Worm (Caenorhabditis elegans) whole organism, L4 larva: Measurements from ENCODE around the gene F55A4.7.

ENCODE experiments used
- F37D6.2 ChIP-seq: sonication (generic microtip); optimal IDR thresholded peaks from 2 replicates; lab custom pipeline; 2016; ENCODE audit warnings: mild to moderate bottlenecking, missing genetic modification characterization, missing compliant biosample characterization
- F49E8.2 ChIP-seq: sonication (generic microtip); optimal IDR thresholded peaks from 2 replicates; lab custom pipeline; 2016; ENCODE audit warnings: missing compliant biosample characterization, mild to moderate bottlenecking, missing genetic modification characterization, borderline replicate concordance
- nhr-42 ChIP-seq: fragments of 200-800 bp; sonication (Bioruptor generic); IDR thresholded peaks from 2 replicates; pipeline ENCODE4 v1.3.6; 2022; ENCODE audit warnings: missing genetic modification characterization, missing compliant biosample characterization
- pha-4 ChIP-seq, 2 experiments: fragments of 150-350 bp in 1 of 2; fragments of 200-800 bp in 1 of 2; sonication (Bioruptor generic) in 1 of 2; IDR thresholded peaks in 1 of 2; optimal IDR thresholded peaks in 1 of 2; 2 replicates each; pipeline versions ENCODE4 v1.3.6 to Lab custom; 2014 to 2022; ENCODE audit warnings: missing genetic modification characterization in 2 of 2, missing genetic modification reagents in 2 of 2, missing biosample characterization in 1 of 2, missing compliant biosample characterization in 1 of 2

ce11 chrX:1026722-1027121, 11.5 kb downstream of the F55A4.7 start:
- TF ChIP-seq pha-4 (GFP tag; IDR thresholded peaks at IDR 0.05; lab: Robert Waterston, UW) = no peak
- no peak for TF ChIP-seq pha-4 (tag; optimal IDR thresholded peaks at IDR 0.05; lab: Kevin White, UChicago)
- TF ChIP-seq nhr-42 (GFP tag; lab: Robert Waterston, UW) = no peak
- no peak for TF ChIP-seq F49E8.2 (tag; lab: Kevin White, UChicago)
- TF ChIP-seq F37D6.2 (tag; lab: Kevin White, UChicago) = no peak
